Fruit fly (Drosophila melanogaster) S2 (cell line): ENCODE measurements around the gene CG33262.

ENCODE experiments used
- CG8478 ChIP-seq: fragments of >200 bp; optimal IDR thresholded peaks from 2 replicates; lab custom pipeline; 2018
- CTCF ChIP-seq, 2 experiments: fragments of >200 bp; optimal IDR thresholded peaks; 2 replicates each; lab custom pipeline; 2018

Gene CG33262

dm6 chr3L:13135382-13135928, 614 bp upstream of the CG33262 start:
- no peak for TF ChIP-seq CTCF (optimal IDR thresholded peaks at IDR 0.05; lab: Kevin White, UChicago)
- TF ChIP-seq CG8478 (lab: Kevin White, UChicago): no peak

- TF ChIP-seq CG8478 (lab: Kevin White, UChicago): no peak
- no peak for TF ChIP-seq CTCF (optimal IDR thresholded peaks at IDR 0.05; lab: Kevin White, UChicago)
These were observed 1.3 kb downstream of the CG33262 start for dm6 chr3L:13137394-13137793.

- TF ChIP-seq CTCF (optimal IDR thresholded peaks at IDR 0.05; lab: Kevin White, UChicago): no peak
- no peak for TF ChIP-seq CG8478 (lab: Kevin White, UChicago)
These were observed 9.0 kb downstream of the CG33262 start for dm6 chr3L:13145021-13145420.

dm6 chr3L:13146491-13146890, 10.4 kb downstream of the CG33262 start:
- no peak for TF ChIP-seq CG8478 (lab: Kevin White, UChicago)
- peak; percentile 73 to 81 for TF ChIP-seq CTCF (optimal IDR thresholded peaks at IDR 0.05; lab: Kevin White, UChicago)

- TF ChIP-seq CG8478 (lab: Kevin White, UChicago): no peak
- TF ChIP-seq CTCF (optimal IDR thresholded peaks at IDR 0.05; lab: Kevin White, UChicago): no peak
These were observed 18.0 kb downstream of the CG33262 start for dm6 chr3L:13153915-13154542.

dm6 chr3L:13155276-13155675, 19.2 kb downstream of the CG33262 start:
- TF ChIP-seq CTCF (optimal IDR thresholded peaks at IDR 0.05; lab: Kevin White, UChicago): no peak

dm6 chr3L:13169280-13169679, 33.2 kb downstream of the CG33262 start:
- TF ChIP-seq CTCF (optimal IDR thresholded peaks at IDR 0.05; lab: Kevin White, UChicago) (no peak), CG8478 (lab: Kevin White, UChicago) (no peak)

dm6 chr3L:13170251-13170761, 34.2 kb downstream of the CG33262 start:
- TF ChIP-seq CTCF (optimal IDR thresholded peaks at IDR 0.05; lab: Kevin White, UChicago) (no peak), CG8478 (lab: Kevin White, UChicago) (no peak)

dm6 chr3L:13172949-13173348, 36.9 kb downstream of the CG33262 start:
- TF ChIP-seq CTCF (optimal IDR thresholded peaks at IDR 0.05; lab: Kevin White, UChicago) (no peak), CG8478 (lab: Kevin White, UChicago) (no peak)

- TF ChIP-seq CG8478 (lab: Kevin White, UChicago): no peak
- no peak for TF ChIP-seq CTCF (optimal IDR thresholded peaks at IDR 0.05; lab: Kevin White, UChicago)
These were observed 37.7 kb downstream of the CG33262 start for dm6 chr3L:13173737-13174136.

dm6 chr3L:13174178-13174577, 38.1 kb downstream of the CG33262 start, which contains the start of gene snky:
snky (plus strand) TSS chr3L:13174478.
- TF ChIP-seq CTCF (optimal IDR thresholded peaks at IDR 0.05; lab: Kevin White, UChicago): no peak
- no peak for TF ChIP-seq CG8478 (lab: Kevin White, UChicago)

- TF ChIP-seq CG8478 (lab: Kevin White, UChicago) (no peak), CTCF (optimal IDR thresholded peaks at IDR 0.05; lab: Kevin White, UChicago) (no peak)
These were observed 42.1 kb downstream of the CG33262 start for dm6 chr3L:13178175-13178574.

dm6 chr3L:13180331-13180730, 44.3 kb downstream of the CG33262 start:
- TF ChIP-seq CTCF (optimal IDR thresholded peaks at IDR 0.05; lab: Kevin White, UChicago) (no peak), CG8478 (lab: Kevin White, UChicago) (no peak)

- TF ChIP-seq CTCF (optimal IDR thresholded peaks at IDR 0.05; lab: Kevin White, UChicago): no peak
- TF ChIP-seq CG8478 (lab: Kevin White, UChicago): no peak
These were observed 46.3 kb downstream of the CG33262 start for dm6 chr3L:13182337-13182736.
